Fruit fly (Drosophila melanogaster) whole organism, wandering third instar larva: Measurements from ENCODE around the gene Mdh1.

Experiments
- Abd-B ChIP-seq: fragments of >200 bp; optimal IDR thresholded peaks from 2 replicates; lab custom pipeline; 2017; ENCODE audit warnings: missing biosample characterization, missing genetic modification characterization
- CG32264 ChIP-seq: fragments of 200-800 bp; sonication (Bioruptor generic); optimal IDR thresholded peaks from 2 replicates; lab custom pipeline; 2016; ENCODE audit warnings: missing biosample characterization, missing genetic modification characterization
- CG9705 ChIP-seq: fragments of 200-800 bp; sonication (Bioruptor generic); optimal IDR thresholded peaks from 2 replicates; lab custom pipeline; 2018; ENCODE audit warnings: missing biosample characterization, mild to moderate bottlenecking, missing genetic modification characterization
- CrebA ChIP-seq: fragments of 200-800 bp; sonication (Bioruptor generic); optimal IDR thresholded peaks from 2 replicates; lab custom pipeline; 2016; ENCODE audit warnings: missing biosample characterization, mild to moderate bottlenecking, missing genetic modification characterization, borderline replicate concordance
- Dfd ChIP-seq: fragments of >200 bp; optimal IDR thresholded peaks from 2 replicates; lab custom pipeline; 2017; ENCODE audit warnings: missing biosample characterization, missing genetic modification characterization
- Dif ChIP-seq: fragments of 200-275, 200-300 bp; sonication (Bioruptor generic); optimal IDR thresholded peaks from 2 replicates; lab custom pipeline; 2018; ENCODE audit warnings: missing biosample characterization, missing genetic modification characterization; ENCODE audit not compliant: partially characterized antibody
- GATAd ChIP-seq: sonication (Bioruptor generic); optimal IDR thresholded peaks from 2 replicates; lab custom pipeline; 2016; ENCODE audit warnings: missing biosample characterization, missing genetic modification characterization
- HLH106 ChIP-seq: fragments of 200-800 bp; optimal IDR thresholded peaks from 3 replicates; lab custom pipeline; 2019; ENCODE audit warnings: missing biosample characterization, mild to moderate bottlenecking, missing genetic modification characterization, moderate library complexity
- Hnf4 ChIP-seq: fragments of 200-800 bp; sonication (Bioruptor generic); optimal IDR thresholded peaks from 2 replicates; lab custom pipeline; 2016; ENCODE audit warnings: missing biosample characterization, mild to moderate bottlenecking, missing genetic modification characterization
- Hr78 ChIP-seq: fragments of >200 bp; optimal IDR thresholded peaks from 2 replicates; lab custom pipeline; 2017; ENCODE audit warnings: missing biosample characterization, missing genetic modification characterization
- Hr83 ChIP-seq: fragments of 200-300 bp; sonication (Bioruptor generic); optimal IDR thresholded peaks from 2 replicates; lab custom pipeline; 2016; ENCODE audit warnings: missing biosample characterization, mild to moderate bottlenecking, missing genetic modification characterization, moderate library complexity; ENCODE audit not compliant: poor library complexity, severe bottlenecking
- Jra ChIP-seq: sonication (Bioruptor generic); optimal IDR thresholded peaks from 2 replicates; lab custom pipeline; 2016; ENCODE audit warnings: missing biosample characterization, missing genetic modification characterization
- Mio ChIP-seq: sonication (Bioruptor generic); optimal IDR thresholded peaks from 2 replicates; lab custom pipeline; 2016; ENCODE audit warnings: missing biosample characterization, missing genetic modification characterization
- Myc ChIP-seq: fragments of >200 bp; optimal IDR thresholded peaks from 2 replicates; lab custom pipeline; 2017
- N ChIP-seq: fragments of >200 bp; optimal IDR thresholded peaks from 2 replicates; lab custom pipeline; 2018; ENCODE audit warnings: missing biosample characterization, missing external identifiers, missing genetic modification characterization
- OdsH ChIP-seq: fragments of 200-800 bp; sonication (Bioruptor generic); optimal IDR thresholded peaks from 2 replicates; lab custom pipeline; 2016; ENCODE audit warnings: missing biosample characterization, mild to moderate bottlenecking, missing genetic modification characterization
- Rel ChIP-seq, 2 experiments: fragments of 200-800 bp; sonication (Bioruptor generic) in 1 of 2; optimal IDR thresholded peaks; 2 replicates in 1 of 2; 3 replicates in 1 of 2; lab custom pipeline; 2016 to 2019; ENCODE audit warnings: mild to moderate bottlenecking in 2 of 2, missing biosample characterization in 2 of 2, missing genetic modification characterization in 2 of 2, moderate library complexity in 1 of 2
- Sp1 ChIP-seq: fragments of 200-800 bp; sonication (Bioruptor generic); optimal IDR thresholded peaks from 3 replicates; lab custom pipeline; 2019; ENCODE audit warnings: missing biosample characterization, mild to moderate bottlenecking, missing genetic modification characterization, moderate library complexity
- Vsx2 ChIP-seq: fragments of 200-300, 225-300 bp; sonication (Bioruptor generic); optimal IDR thresholded peaks from 2 replicates; lab custom pipeline; 2018; ENCODE audit warnings: missing biosample characterization, missing genetic modification characterization; ENCODE audit not compliant: partially characterized antibody
- br ChIP-seq: fragments of 200-800 bp; sonication (Bioruptor generic); optimal IDR thresholded peaks from 2 replicates; lab custom pipeline; 2016; ENCODE audit warnings: missing biosample characterization, missing genetic modification characterization
- brk ChIP-seq: fragments of 200-800 bp; sonication (Bioruptor generic); optimal IDR thresholded peaks from 2 replicates; lab custom pipeline; 2016; ENCODE audit warnings: missing biosample characterization, mild to moderate bottlenecking, missing genetic modification characterization
- dl ChIP-seq, 2 experiments: fragments of 175-275, 200-275 bp in 1 of 2; fragments of 200-275 bp in 1 of 2; sonication (Bioruptor generic); optimal IDR thresholded peaks; lab custom pipeline; 2018; ENCODE audit warnings: mild to moderate bottlenecking in 2 of 2, missing biosample characterization in 2 of 2, missing genetic modification characterization in 2 of 2, moderate library complexity in 2 of 2; ENCODE audit not compliant: partially characterized antibody in 2 of 2, insufficient read depth in 1 of 2
- dmrt93B ChIP-seq: fragments of 200-800 bp; sonication (Bioruptor generic); optimal IDR thresholded peaks from 2 replicates; lab custom pipeline; 2018; ENCODE audit warnings: missing biosample characterization, mild to moderate bottlenecking, missing genetic modification characterization
- dsf ChIP-seq: sonication (Bioruptor generic); optimal IDR thresholded peaks from 2 replicates; lab custom pipeline; 2016; ENCODE audit warnings: missing biosample characterization, missing genetic modification characterization, borderline replicate concordance
- ey ChIP-seq: fragments of 200-800 bp; sonication (Bioruptor generic); optimal IDR thresholded peaks from 2 replicates; lab custom pipeline; 2016; ENCODE audit warnings: missing biosample characterization, missing genetic modification characterization
- foxo ChIP-seq, 2 experiments: fragments of 200-800 bp; sonication (Bioruptor generic); optimal IDR thresholded peaks; 2 replicates in 1 of 2; 3 replicates in 1 of 2; lab custom pipeline; 2016 to 2017; ENCODE audit warnings: missing biosample characterization in 2 of 2, missing genetic modification characterization in 2 of 2
- fru ChIP-seq: fragments of 200-800 bp; sonication (Bioruptor generic); optimal IDR thresholded peaks from 3 replicates; lab custom pipeline; 2016; ENCODE audit warnings: missing biosample characterization, mild to moderate bottlenecking, missing genetic modification characterization
- h ChIP-seq: fragments of 200-800 bp; sonication (Bioruptor generic); optimal IDR thresholded peaks from 3 replicates; lab custom pipeline; 2016; ENCODE audit warnings: missing biosample characterization, mild to moderate bottlenecking, missing genetic modification characterization
- jim ChIP-seq: fragments of 175-275, 200-325 bp; sonication (Bioruptor generic); optimal IDR thresholded peaks from 2 replicates; lab custom pipeline; 2016; ENCODE audit warnings: missing biosample characterization, mild to moderate bottlenecking, missing genetic modification characterization
- lola ChIP-seq: fragments of >200 bp; optimal IDR thresholded peaks from 2 replicates; lab custom pipeline; 2017; ENCODE audit warnings: missing biosample characterization, missing genetic modification characterization
- pan ChIP-seq: fragments of >200 bp; optimal IDR thresholded peaks from 2 replicates; lab custom pipeline; 2017
- psq ChIP-seq: fragments of 200-800 bp; sonication (Bioruptor generic); optimal IDR thresholded peaks from 3 replicates; lab custom pipeline; 2017; ENCODE audit warnings: missing biosample characterization, mild to moderate bottlenecking, missing genetic modification characterization, moderate library complexity
- rgr ChIP-seq: fragments of 200-800 bp; sonication (Bioruptor generic); optimal IDR thresholded peaks from 3 replicates; lab custom pipeline; 2016; ENCODE audit warnings: missing biosample characterization, mild to moderate bottlenecking, missing genetic modification characterization
- sage ChIP-seq: fragments of 200-800 bp; sonication (Bioruptor generic); optimal IDR thresholded peaks from 2 replicates; lab custom pipeline; 2016; ENCODE audit warnings: missing biosample characterization, mild to moderate bottlenecking, missing genetic modification characterization
- sv ChIP-seq: fragments of 200-800 bp; sonication (Bioruptor generic); optimal IDR thresholded peaks from 3 replicates; lab custom pipeline; 2016; ENCODE audit warnings: missing biosample characterization, missing genetic modification characterization
- tai ChIP-seq: sonication (Bioruptor generic); optimal IDR thresholded peaks from 2 replicates; lab custom pipeline; 2016; ENCODE audit warnings: missing biosample characterization, missing genetic modification characterization
- usp ChIP-seq: fragments of >200 bp; optimal IDR thresholded peaks from 2 replicates; lab custom pipeline; 2017; ENCODE audit warnings: missing biosample characterization, missing genetic modification characterization
- woc ChIP-seq: sonication (Bioruptor generic); optimal IDR thresholded peaks from 2 replicates; lab custom pipeline; 2016; ENCODE audit warnings: missing biosample characterization, mild to moderate bottlenecking, missing genetic modification characterization

Mdh1 gene

DNA sequence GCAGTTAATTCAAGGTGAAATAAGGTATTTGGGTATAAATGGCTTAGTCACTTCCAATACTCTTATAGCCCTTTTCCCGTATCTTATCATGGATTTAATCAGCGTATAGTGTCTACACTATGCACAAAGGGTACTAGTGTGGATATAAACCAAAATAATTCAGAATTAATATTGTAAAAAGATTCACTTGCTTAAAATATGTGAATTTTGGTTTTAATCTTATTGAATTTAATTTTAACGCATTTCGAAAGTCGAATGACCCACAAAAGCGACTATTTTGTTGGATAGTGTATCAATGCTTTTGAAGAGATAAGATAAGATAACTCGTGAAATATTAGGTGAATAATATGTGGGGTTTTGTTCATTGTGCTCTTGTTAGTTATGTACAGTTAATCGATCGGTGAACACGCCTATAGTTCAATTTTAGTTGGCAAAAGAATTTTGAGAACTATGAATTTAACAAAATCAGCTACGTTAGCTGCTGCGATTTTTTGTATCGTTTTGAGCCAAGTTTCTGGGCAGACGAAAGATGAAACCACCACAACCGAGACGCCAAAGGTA, 14.2 kb downstream of the Mdh1 start, which contains the start of gene CG5096:
TSS of gene CG5096 (plus strand) at position 374 of the 561 bp plus-strand sequence.
- TF ChIP-seq psq (peak; percentile 59), woc (GFP tag; lab: Kevin White, UChicago) (peak; percentile 56), foxo (GFP tag; optimal IDR thresholded peaks at IDR 0.05; lab: Kevin White, UChicago) (peak; percentile 49 to 87), GATAd (GFP tag; lab: Kevin White, UChicago) (no peak), brk (GFP tag; lab: Kevin White, UChicago) (peak; percentile 69), Hr78 (GFP tag; lab: Kevin White, UChicago) (no peak), pan (lab: Kevin White, UChicago) (no peak), CG32264 (peak; percentile 33), lola (GFP tag; lab: Kevin White, UChicago) (no peak), CrebA (no peak), dmrt93B (GFP tag; lab: Kevin White, UChicago) (no peak), br (GFP tag; lab: Kevin White, UChicago) (no peak), h (GFP tag; lab: Kevin White, UChicago) (peak; percentile 91), fru (GFP tag; lab: Kevin White, UChicago) (peak; percentile 90), dsf (peak; percentile 4), ey (peak; percentile 80), Mio (no peak), HLH106 (tag; lab: Kevin White, UChicago) (peak; percentile 74), Jra (GFP tag; lab: Kevin White, UChicago) (peak; percentile 31), Myc (lab: Kevin White, UChicago) (no peak), dl (GFP tag; optimal IDR thresholded peaks at IDR 0.05; lab: Kevin White, UChicago; ENCODE audit: insufficient read depth in 1 of 2, partially characterized antibody in 2 of 2) (no peak), Sp1 (peak; percentile 80), sage (peak; percentile 38), rgr (GFP tag; lab: Kevin White, UChicago) (peak; percentile 85), CG9705 (no peak), Rel (GFP tag; optimal IDR thresholded peaks at IDR 0.05; lab: Kevin White, UChicago) (no peak), Rel (tag; optimal IDR thresholded peaks at IDR 0.05; lab: Kevin White, UChicago) (peak; percentile 96), Dfd (no peak), usp (GFP tag; lab: Kevin White, UChicago) (no peak), Hr83 (GFP tag; lab: Kevin White, UChicago) (no peak), OdsH (GFP tag; lab: Kevin White, UChicago) (peak; percentile 84), tai (GFP tag; lab: Kevin White, UChicago) (peak; percentile 11), jim (GFP tag; lab: Kevin White, UChicago) (no peak), Abd-B (GFP tag; lab: Kevin White, UChicago) (no peak), Vsx2 (GFP tag; lab: Kevin White, UChicago) (no peak), Hnf4 (peak; percentile 67), N (GFP tag; lab: Kevin White, UChicago) (no peak), sv (peak; percentile 77), Dif (no peak)

DNA sequence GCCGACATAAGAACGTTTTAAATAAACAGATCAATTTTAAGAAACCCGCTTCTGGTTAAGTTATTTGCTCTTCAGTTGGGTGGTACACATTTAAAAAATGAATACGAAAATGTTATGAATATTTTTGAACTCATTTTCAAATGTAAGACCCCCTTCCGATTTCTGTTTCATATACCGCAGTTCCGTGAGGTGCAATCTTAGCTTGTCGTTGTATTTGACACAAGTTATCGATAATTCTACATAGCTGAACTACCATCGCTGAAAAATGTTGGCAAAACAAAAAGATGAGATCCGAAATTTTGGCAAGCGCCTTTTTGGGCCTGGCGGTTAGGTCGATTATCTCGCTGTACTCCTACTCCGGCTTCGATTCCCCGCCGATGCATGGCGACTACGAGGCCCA, 16.3 kb downstream of the Mdh1 start, which contains the start of gene gny:
TSS of gene gny (plus strand) at position 239 of the 400 bp plus-strand sequence.
- TF ChIP-seq dsf (no peak), Dfd (no peak), h (GFP tag; lab: Kevin White, UChicago) (no peak), Rel (GFP tag; optimal IDR thresholded peaks at IDR 0.05; lab: Kevin White, UChicago) (no peak), Rel (tag; optimal IDR thresholded peaks at IDR 0.05; lab: Kevin White, UChicago) (peak; percentile 1), pan (lab: Kevin White, UChicago) (no peak), Hnf4 (no peak), tai (GFP tag; lab: Kevin White, UChicago) (no peak)

DNA sequence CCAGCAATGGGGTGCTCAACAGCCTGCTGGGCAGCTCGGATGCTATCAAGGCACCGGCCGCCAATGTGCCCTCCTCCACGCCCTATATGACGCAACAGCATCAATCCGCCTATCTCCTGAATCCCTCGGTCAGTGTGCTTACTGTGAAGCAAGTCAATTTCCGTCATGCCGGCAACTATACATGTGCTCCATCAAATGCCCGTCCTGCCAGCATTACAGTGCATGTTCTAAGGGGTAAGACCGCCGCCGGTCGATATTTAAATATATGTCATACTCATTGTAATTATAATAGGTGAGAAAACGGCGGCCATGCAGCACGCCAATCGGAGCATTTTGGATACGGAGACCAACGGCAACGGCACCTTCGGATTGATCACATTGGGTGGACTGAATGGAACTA, 17.5 kb downstream of the Mdh1 start:
- TF ChIP-seq Myc (lab: Kevin White, UChicago) = no peak
- no peak for TF ChIP-seq sage
- TF ChIP-seq br (GFP tag; lab: Kevin White, UChicago) = no peak
- TF ChIP-seq CrebA = no peak
- no peak for TF ChIP-seq Hnf4
- TF ChIP-seq woc (GFP tag; lab: Kevin White, UChicago) = no peak
- TF ChIP-seq pan (lab: Kevin White, UChicago) = no peak
- no peak for TF ChIP-seq jim (GFP tag; lab: Kevin White, UChicago)
- TF ChIP-seq h (GFP tag; lab: Kevin White, UChicago) = no peak
